Fruit fly (Drosophila melanogaster): ENCODE results near the gene Imp.

Gene Imp

DNA sequence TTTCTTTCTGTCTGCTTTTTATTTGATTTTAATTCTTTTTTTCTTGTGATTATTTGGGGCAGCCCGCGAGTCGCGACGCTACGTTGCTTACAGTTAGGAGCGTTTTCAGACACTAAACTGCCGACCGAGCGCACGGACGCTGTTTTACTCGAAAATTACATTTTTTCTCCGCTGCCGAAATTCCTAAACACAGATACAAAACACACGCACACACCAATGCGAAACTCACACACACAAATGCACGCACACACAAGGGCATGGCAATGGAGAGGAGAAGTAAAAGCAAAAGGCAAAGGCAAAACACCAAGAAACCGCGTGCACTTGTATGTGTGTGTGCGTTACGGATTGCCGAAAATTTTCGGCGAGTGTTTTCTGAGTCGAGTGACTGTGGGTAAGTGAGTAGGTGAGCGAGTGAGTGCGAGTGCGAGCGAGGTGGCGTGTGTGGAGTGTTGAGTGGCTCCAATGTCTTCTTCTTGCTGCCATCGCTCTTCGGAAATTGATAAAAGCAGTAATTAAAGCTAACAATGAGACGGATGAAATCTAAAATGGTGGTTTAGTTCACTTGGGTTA, 8.5 kb downstream of the Imp start (continued):
- no peak for TF ChIP-seq CG6813 (GFP tag; optimal IDR thresholded peaks at IDR 0.05)
- no peak for TF ChIP-seq CG1792 (GFP tag; optimal IDR thresholded peaks at IDR 0.05)
- TF ChIP-seq Chrac-16 (GFP tag; optimal IDR thresholded peaks at IDR 0.05) = no peak
- TF ChIP-seq CG10431 (GFP tag; optimal IDR thresholded peaks at IDR 0.05) = no peak
- TF ChIP-seq cas (GFP tag; IDR thresholded peaks at IDR 0.05) = no peak
- TF ChIP-seq chinmo (GFP tag; IDR thresholded peaks at IDR 0.05; ENCODE audit: partially characterized antibody) = peak; percentile 95
- TF ChIP-seq Fer3 (tag; optimal IDR thresholded peaks at IDR 0.05) = no peak
- no peak for TF ChIP-seq jumu (GFP tag; optimal IDR thresholded peaks at IDR 0.05)
- TF ChIP-seq sob (GFP tag; IDR thresholded peaks at IDR 0.05) = peak; percentile 14; the same call in 1 of the 2 replicates
- TF ChIP-seq CG4730 (GFP tag; IDR thresholded peaks at IDR 0.05) = no peak
- TF ChIP-seq E2f1 (GFP tag; IDR thresholded peaks at IDR 0.05) = no peak
- TF ChIP-seq CG16863 (GFP tag; optimal IDR thresholded peaks at IDR 0.05) = no peak
- TF ChIP-seq CG7745 (tag; optimal IDR thresholded peaks at IDR 0.05) = peak; percentile 56
- no peak for TF ChIP-seq Usf (GFP tag; optimal IDR thresholded peaks at IDR 0.05)
- peak; percentile 6 for TF ChIP-seq Asciz (GFP tag; optimal IDR thresholded peaks at IDR 0.05)
- no peak for TF ChIP-seq az2 (GFP tag; optimal IDR thresholded peaks at IDR 0.05)
- no peak for TF ChIP-seq wdn (GFP tag; IDR thresholded peaks at IDR 0.05)
- TF ChIP-seq jigr1 (GFP tag; IDR thresholded peaks at IDR 0.05) = no peak
- TF ChIP-seq kni (GFP tag; optimal IDR thresholded peaks at IDR 0.05) = peak; percentile 13
- TF ChIP-seq inv (GFP tag; IDR thresholded peaks at IDR 0.05; ENCODE audit: partially characterized antibody) = 0 out of 2 replicates have a peak, but pooled peaks have one; percentile 15
- TF ChIP-seq cato (GFP tag; optimal IDR thresholded peaks at IDR 0.05; ENCODE audit: borderline replicate concordance) = no peak
- TF ChIP-seq usp (GFP tag; optimal IDR thresholded peaks at IDR 0.05) = no peak
- no peak for TF ChIP-seq CG4328 (GFP tag; optimal IDR thresholded peaks at IDR 0.05)
- TF ChIP-seq Gsc (GFP tag; IDR thresholded peaks at IDR 0.05) = no peak
- TF ChIP-seq Nf-YC (tag; optimal IDR thresholded peaks at IDR 0.05) = peak; percentile 34
- TF ChIP-seq eve (GFP tag; optimal IDR thresholded peaks at IDR 0.05) = no peak
- TF ChIP-seq CG17829 (tag; optimal IDR thresholded peaks at IDR 0.05) = no peak
- TF ChIP-seq Gug (GFP tag; IDR thresholded peaks at IDR 0.05) = no peak
- TF ChIP-seq HLHmδ (GFP tag; optimal IDR thresholded peaks at IDR 0.05) = no peak
- no peak for TF ChIP-seq CG11696 (GFP tag; IDR thresholded peaks at IDR 0.05)
- no peak for TF ChIP-seq CG9727 (GFP tag; optimal IDR thresholded peaks at IDR 0.05)
- peak; percentile 70 for TF ChIP-seq sens (GFP tag)
- TF ChIP-seq wor (GFP tag; IDR thresholded peaks at IDR 0.05) = no peak
- no peak for TF ChIP-seq dpn (GFP tag; optimal IDR thresholded peaks at IDR 0.05)
- TF ChIP-seq Adf1 (GFP tag; IDR thresholded peaks at IDR 0.05) = peak; percentile 89
- peak; percentile 85 for TF ChIP-seq CG17385 (GFP tag; optimal IDR thresholded peaks at IDR 0.05)
- no peak for TF ChIP-seq Sry-δ (GFP tag; optimal IDR thresholded peaks at IDR 0.05)
- no peak for TF ChIP-seq CG9609 (GFP tag; optimal IDR thresholded peaks at IDR 0.05)
- TF ChIP-seq Taf1 (GFP tag; IDR thresholded peaks at IDR 0.05) = no peak
- TF ChIP-seq otp (GFP tag; IDR thresholded peaks at IDR 0.05) = 0 out of 3 replicates have a peak, but pooled peaks have one; percentile 31
- no peak for TF ChIP-seq Dfd (GFP tag; optimal IDR thresholded peaks at IDR 0.05)
- no peak for TF ChIP-seq vnd (GFP tag; IDR thresholded peaks at IDR 0.05; ENCODE audit: partially characterized antibody)
- TF ChIP-seq Trl (optimal IDR thresholded peaks at IDR 0.05) = peak; percentile 45 to 73
- peak; percentile 24 for TF ChIP-seq Trl (GFP tag; optimal IDR thresholded peaks at IDR 0.05)
- TF ChIP-seq CG2678 (tag; optimal IDR thresholded peaks at IDR 0.05) = no peak
- TF ChIP-seq trem (tag; optimal IDR thresholded peaks at IDR 0.05) = no peak
- no peak for TF ChIP-seq Rx (GFP tag; IDR thresholded peaks at IDR 0.05)
- peak; percentile 37 for TF ChIP-seq CG3163 (GFP tag; optimal IDR thresholded peaks at IDR 0.05)
- no peak for TF ChIP-seq CG6791 (GFP tag; IDR thresholded peaks at IDR 0.05; ENCODE audit: partially characterized antibody)
- TF ChIP-seq bowl (GFP tag; IDR thresholded peaks at IDR 0.05) = no peak
- no peak for TF ChIP-seq bab2 (GFP tag; optimal IDR thresholded peaks at IDR 0.05)
- TF ChIP-seq crol (GFP tag; IDR thresholded peaks at IDR 0.05) = peak; percentile 70
